Fruit fly (Drosophila melanogaster): ENCODE results near the gene mRpL47.

Gene mRpL47

dm6 chr3R:9563240-9563992 is 47.7 kb upstream of the mRpL47 start, which contains the start of the genes CG9393 and Vps45 (continued):
- TF ChIP-seq otp (GFP tag; IDR thresholded peaks at IDR 0.05) (no peak), CG13296 (GFP tag; optimal IDR thresholded peaks at IDR 0.05) (no peak), Myb (GFP tag; optimal IDR thresholded peaks at IDR 0.05) (peak; percentile 72), CG6689 (GFP tag; IDR thresholded peaks at IDR 0.05) (0 out of 2 replicates have a peak, but pooled peaks have one; percentile 55), Spps (tag; optimal IDR thresholded peaks at IDR 0.05) (no peak), sob (GFP tag; IDR thresholded peaks at IDR 0.05) (peak; percentile 71; the same call in 1 of the 2 replicates), E2f1 (GFP tag; IDR thresholded peaks at IDR 0.05) (peak; percentile 16; the same call in 1 of the 2 replicates), CG12219 (GFP tag; optimal IDR thresholded peaks at IDR 0.05) (no peak), crc (GFP tag; optimal IDR thresholded peaks at IDR 0.05) (no peak), Ravus (GFP tag; IDR thresholded peaks at IDR 0.05) (no peak; the same call in 1 of the 2 replicates), ash1 (GFP tag; optimal IDR thresholded peaks at IDR 0.05) (no peak), CoRest (tag; optimal IDR thresholded peaks at IDR 0.05) (peak; percentile 76), CG8281 (tag; optimal IDR thresholded peaks at IDR 0.05) (no peak), Six4 (GFP tag; optimal IDR thresholded peaks at IDR 0.05) (peak; percentile 31), CG11696 (GFP tag; IDR thresholded peaks at IDR 0.05) (no peak), CG10565 (GFP tag; optimal IDR thresholded peaks at IDR 0.05) (no peak), Meics (GFP tag; optimal IDR thresholded peaks at IDR 0.05) (no peak), fd96Cb (tag; optimal IDR thresholded peaks at IDR 0.05) (no peak), CG7786 (GFP tag; optimal IDR thresholded peaks at IDR 0.05) (peak; percentile 57), Vsx1 (GFP tag; optimal IDR thresholded peaks at IDR 0.05) (no peak), CG5180 (GFP tag; optimal IDR thresholded peaks at IDR 0.05) (no peak), CG15011 (GFP tag; optimal IDR thresholded peaks at IDR 0.05) (no peak), Gsc (GFP tag; IDR thresholded peaks at IDR 0.05) (no peak), cwo (GFP tag; optimal IDR thresholded peaks at IDR 0.05) (peak; percentile 8), nom (GFP tag; optimal IDR thresholded peaks at IDR 0.05) (no peak), B-H1 (GFP tag; IDR thresholded peaks at IDR 0.05) (0 out of 3 replicates have a peak, but pooled peaks have one; percentile 14), CG7745 (tag; optimal IDR thresholded peaks at IDR 0.05) (no peak), mirr (GFP tag; optimal IDR thresholded peaks at IDR 0.05) (peak; percentile 29), CG3407 (GFP tag; optimal IDR thresholded peaks at IDR 0.05) (no peak), slbo (GFP tag; IDR thresholded peaks at IDR 0.05) (peak; percentile 76), croc (GFP tag; conservative IDR thresholded peaks at IDR 0.05) (0 out of 3 replicates have a peak, but pooled peaks have one; percentile 23), row (GFP tag; IDR thresholded peaks at IDR 0.05) (peak; percentile 89), hth (optimal IDR thresholded peaks at IDR 0.05) (no peak), Camta (GFP tag; optimal IDR thresholded peaks at IDR 0.05) (peak; percentile 54), CG6175 (GFP tag; IDR thresholded peaks at IDR 0.05) (no peak), CG6765 (GFP tag; optimal IDR thresholded peaks at IDR 0.05) (no peak), CG11398 (GFP tag; optimal IDR thresholded peaks at IDR 0.05) (peak; percentile 33), CG6854 (GFP tag; optimal IDR thresholded peaks at IDR 0.05) (no peak), eve (GFP tag; optimal IDR thresholded peaks at IDR 0.05) (no peak), CG10979 (tag; optimal IDR thresholded peaks at IDR 0.05) (peak; percentile 45), Eip74EF (GFP tag; optimal IDR thresholded peaks at IDR 0.05) (no peak), CG4730 (GFP tag; IDR thresholded peaks at IDR 0.05) (0 out of 2 replicates have a peak, but pooled peaks have one; percentile 34), CG3281 (GFP tag; optimal IDR thresholded peaks at IDR 0.05) (no peak), CG17385 (GFP tag; optimal IDR thresholded peaks at IDR 0.05) (peak; percentile 49), CG8765 (GFP tag; IDR thresholded peaks at IDR 0.05) (peak; percentile 49; the same call in 1 of the 2 replicates), CG10431 (GFP tag; optimal IDR thresholded peaks at IDR 0.05) (no peak), D19B (GFP tag; optimal IDR thresholded peaks at IDR 0.05) (no peak), pros (GFP tag; optimal IDR thresholded peaks at IDR 0.05) (no peak), ap (GFP tag; IDR thresholded peaks at IDR 0.05) (no peak)
